Worm (Caenorhabditis elegans): ENCODE results near the gene sop-2.

sop-2 gene

ce11 chrII:12385815-12386214 is 46.1 kb downstream of the sop-2 start:
- TF ChIP-seq unc-62 (GFP tag; optimal IDR thresholded peaks at IDR 0.05): no peak

- TF ChIP-seq unc-62 (GFP tag; optimal IDR thresholded peaks at IDR 0.05): no peak
Measured at ce11 chrII:12386781-12387180, 47.0 kb downstream of the sop-2 start, which contains the start of gene sre-42. sre-42 (minus strand) TSS chrII:12386881.

ce11 chrII:12387487-12387886 is 47.7 kb downstream of the sop-2 start:
- TF ChIP-seq unc-62 (GFP tag; optimal IDR thresholded peaks at IDR 0.05): no peak

ce11 chrII:12387980-12388379 is 48.2 kb downstream of the sop-2 start, which contains the start of gene sre-41:
sre-41 (plus strand) TSS chrII:12388280.
- TF ChIP-seq unc-62 (GFP tag; optimal IDR thresholded peaks at IDR 0.05): no peak

ce11 chrII:12389783-12390182 is 50.0 kb downstream of the sop-2 start, which contains the start of gene Y57A10B.6:
Y57A10B.6 (plus strand) TSS chrII:12390083.
- no peak for TF ChIP-seq unc-62 (GFP tag; optimal IDR thresholded peaks at IDR 0.05)

ce11 chrII:12393690-12394089 is 53.9 kb downstream of the sop-2 start, which contains the start of gene Y57A10B.7:
Y57A10B.7 (minus strand) TSS chrII:12393790.
- no peak for TF ChIP-seq unc-62 (GFP tag; optimal IDR thresholded peaks at IDR 0.05)

- no peak for TF ChIP-seq unc-62 (GFP tag; optimal IDR thresholded peaks at IDR 0.05)
Measured at ce11 chrII:12394138-12394537, 54.4 kb downstream of the sop-2 start.
